Fruit fly (Drosophila melanogaster) whole organism, pupa: Measurements from ENCODE around the gene Sas-6.

Experiments used
- CG10348 ChIP-seq: fragments of 200-800 bp; sonication (Bioruptor generic); IDR thresholded peaks from 2 replicates; pipeline ENCODE4 v1.3.6; 2022; ENCODE audit warnings: missing biosample characterization, missing genetic modification characterization
- CG12605 ChIP-seq: fragments of 200-800 bp; sonication (Bioruptor generic); IDR thresholded peaks from 2 replicates; pipeline ENCODE4 v1.3.6; 2022; ENCODE audit warnings: missing biosample characterization, missing genetic modification characterization
- CG17806 ChIP-seq: fragments of 200-800 bp; sonication (Bioruptor generic); optimal IDR thresholded peaks from 2 replicates; lab custom pipeline; 2018; ENCODE audit warnings: missing biosample characterization, mild to moderate bottlenecking, missing genetic modification characterization, moderate library complexity
- CG32121 ChIP-seq: fragments of 200-800 bp; sonication (Bioruptor generic); IDR thresholded peaks from 2 replicates; pipeline ENCODE4 v1.3.6; 2022; ENCODE audit warnings: missing biosample characterization, missing genetic modification characterization
- CG34367 ChIP-seq: fragments of 200-800 bp; sonication (Bioruptor generic); optimal IDR thresholded peaks from 2 replicates; lab custom pipeline; 2018; ENCODE audit warnings: missing biosample characterization, mild to moderate bottlenecking, missing genetic modification characterization
- CG8159 ChIP-seq: fragments of 200-800 bp; sonication (Bioruptor generic); optimal IDR thresholded peaks from 3 replicates; lab custom pipeline; 2018; ENCODE audit warnings: missing biosample characterization, mild to moderate bottlenecking, missing genetic modification characterization, moderate library complexity
- CG8301 ChIP-seq: fragments of 200-800 bp; sonication (Bioruptor generic); optimal IDR thresholded peaks from 2 replicates; lab custom pipeline; 2018; ENCODE audit warnings: missing biosample characterization, mild to moderate bottlenecking, missing genetic modification characterization
- CG9948 ChIP-seq: fragments of 200-800 bp; sonication (Bioruptor generic); optimal IDR thresholded peaks from 2 replicates; lab custom pipeline; 2018; ENCODE audit warnings: missing biosample characterization, mild to moderate bottlenecking, missing genetic modification characterization, moderate library complexity
- D1 ChIP-seq: fragments of 200-800 bp; sonication (Bioruptor generic); optimal IDR thresholded peaks from 2 replicates; lab custom pipeline; 2018; ENCODE audit warnings: missing biosample characterization, mild to moderate bottlenecking, missing genetic modification characterization, moderate library complexity
- EcR ChIP-seq: fragments of 200-800 bp; sonication (Bioruptor generic); optimal IDR thresholded peaks from 3 replicates; lab custom pipeline; 2019; ENCODE audit warnings: missing biosample characterization, missing genetic modification characterization, mild to moderate bottlenecking, moderate library complexity, missing genetic modification reagents
- Pif1A ChIP-seq: fragments of 200-800 bp; sonication (Bioruptor generic); optimal IDR thresholded peaks from 3 replicates; lab custom pipeline; 2016; ENCODE audit warnings: missing biosample characterization, missing genetic modification characterization
- rn ChIP-seq: fragments of 200-800 bp; sonication (Bioruptor generic); IDR thresholded peaks from 2 replicates; pipeline ENCODE4 v1.3.6; 2022; ENCODE audit warnings: missing biosample characterization, missing genetic modification characterization

DNA sequence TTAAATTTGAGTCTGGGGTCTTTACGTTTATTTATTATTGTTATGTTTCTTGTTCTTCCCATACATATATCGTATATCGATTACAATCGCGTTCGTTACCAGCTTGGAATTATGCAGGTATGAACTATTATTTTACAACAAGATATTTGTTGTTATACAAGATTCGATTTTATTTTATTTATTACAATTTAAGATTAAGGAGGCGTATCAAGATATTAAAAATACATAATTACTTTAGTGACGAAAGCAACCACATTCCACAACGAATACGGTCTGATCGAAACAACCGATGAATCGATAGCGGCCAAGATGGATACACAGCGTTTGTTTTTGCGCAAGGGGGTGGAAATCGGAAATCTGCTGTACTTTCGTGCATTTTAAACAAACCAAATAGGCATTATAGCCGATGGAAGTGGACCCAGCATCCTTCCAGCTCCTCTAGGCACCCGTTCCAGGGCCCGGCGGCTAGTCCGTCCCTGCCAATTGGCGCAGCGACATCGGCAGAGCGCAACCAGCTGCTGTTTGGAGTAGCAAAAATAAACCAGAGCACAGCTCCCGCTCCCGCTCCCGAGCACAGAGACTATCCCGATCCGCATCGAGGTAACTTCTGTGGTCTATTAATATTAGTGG is 2.6 kb downstream of the Sas-6 start, which contains the start of the genes CG15525 and CG11504:
- no peak for TF ChIP-seq rn (GFP tag; lab: Robert Waterston, UW)
- TF ChIP-seq Pif1A: no peak
- no peak for TF ChIP-seq CG34367
- no peak for TF ChIP-seq CG17806 (tag; lab: Kevin White, UChicago)
- TF ChIP-seq EcR (GFP tag; lab: Kevin White, UChicago): no peak
- TF ChIP-seq CG8301 (tag; lab: Kevin White, UChicago): no peak
- no peak for TF ChIP-seq CG12605 (GFP tag; lab: Robert Waterston, UW)
- TF ChIP-seq CG8159 (tag; lab: Kevin White, UChicago): no peak
- TF ChIP-seq CG9948: no peak
- no peak for TF ChIP-seq CG32121 (GFP tag; lab: Robert Waterston, UW)
- no peak for TF ChIP-seq CG10348 (GFP tag; lab: Robert Waterston, UW)
- TF ChIP-seq D1: no peak
